Worm (Caenorhabditis elegans) whole organism, late embryonic: ENCODE measurements around the gene sym-4.

Experiments
- ama-1 ChIP-seq: fragments of 150-350 bp; optimal IDR thresholded peaks from 2 replicates; lab custom pipeline; 2014
- ceh-9 ChIP-seq: sonication (generic microtip); optimal IDR thresholded peaks from 2 replicates; lab custom pipeline; 2016; ENCODE audit warnings: mild to moderate bottlenecking, missing genetic modification characterization, inconsistent platforms, missing compliant biosample characterization
- eyg-1 ChIP-seq: sonication (generic microtip); optimal IDR thresholded peaks from 2 replicates; lab custom pipeline; 2016; ENCODE audit warnings: missing genotype, missing genetic modification characterization, missing compliant biosample characterization
- fax-1 ChIP-seq: sonication (generic microtip); optimal IDR thresholded peaks from 2 replicates; lab custom pipeline; 2016; ENCODE audit warnings: missing genotype, missing genetic modification characterization, missing compliant biosample characterization
- hlh-13 ChIP-seq: fragments of 200-800 bp; sonication (Bioruptor generic); optimal IDR thresholded peaks from 2 replicates; lab custom pipeline; 2018; ENCODE audit warnings: mild to moderate bottlenecking, missing genetic modification characterization, missing compliant biosample characterization
- nhr-11 ChIP-seq: fragments of 150-350 bp; optimal IDR thresholded peaks from 2 replicates; lab custom pipeline; 2014; ENCODE audit warnings: missing biosample characterization, missing genetic modification characterization
- npax-4 ChIP-seq: sonication (generic microtip); optimal IDR thresholded peaks from 2 replicates; lab custom pipeline; 2016; ENCODE audit warnings: missing genetic modification characterization, missing compliant biosample characterization
- tbx-2 ChIP-seq: sonication (generic microtip); optimal IDR thresholded peaks from 2 replicates; lab custom pipeline; 2016; ENCODE audit warnings: missing genetic modification characterization, missing compliant biosample characterization
- ttx-3 ChIP-seq: sonication (generic microtip); optimal IDR thresholded peaks from 2 replicates; lab custom pipeline; 2016; ENCODE audit warnings: missing genetic modification reagents, missing genetic modification characterization, missing compliant biosample characterization
- zip-5 ChIP-seq: sonication (generic microtip); optimal IDR thresholded peaks from 2 replicates; lab custom pipeline; 2016; ENCODE audit warnings: missing genetic modification characterization, missing compliant biosample characterization

ce11 chrX:14185631-14186030 is 16.2 kb upstream of the sym-4 start:
- TF ChIP-seq ama-1 (lab: Kevin White, UChicago): no peak
- no peak for TF ChIP-seq nhr-11 (tag; lab: Kevin White, UChicago)
- TF ChIP-seq zip-5: no peak
- no peak for TF ChIP-seq ttx-3 (tag; lab: Kevin White, UChicago)
- TF ChIP-seq hlh-13: no peak
- TF ChIP-seq ceh-9 (tag; lab: Kevin White, UChicago): no peak
- no peak for TF ChIP-seq eyg-1
- no peak for TF ChIP-seq npax-4 (tag; lab: Kevin White, UChicago)
- no peak for TF ChIP-seq tbx-2
- no peak for TF ChIP-seq fax-1
